Fruit fly (Drosophila melanogaster): ENCODE data around the gene CG42366.

- TF ChIP-seq EcR (GFP tag; optimal IDR thresholded peaks at IDR 0.05) (peak; percentile 10), CG8159 (tag; optimal IDR thresholded peaks at IDR 0.05) (peak; percentile 63), CG13204 (GFP tag; optimal IDR thresholded peaks at IDR 0.05) (peak; percentile 42), CG8301 (tag; optimal IDR thresholded peaks at IDR 0.05) (peak; percentile 63), CG10348 (GFP tag; IDR thresholded peaks at IDR 0.05) (no peak), Pif1A (GFP tag; optimal IDR thresholded peaks at IDR 0.05) (peak; percentile 82), CG15710 (tag; optimal IDR thresholded peaks at IDR 0.05) (peak; percentile 55), CG9948 (tag; optimal IDR thresholded peaks at IDR 0.05) (peak; percentile 58), fd96Ca (GFP tag; IDR thresholded peaks at IDR 0.05) (peak; percentile 43; the same call in 1 of the 3 replicates), CG17806 (tag; optimal IDR thresholded peaks at IDR 0.05) (peak; percentile 42)
Observed at dm6 chr2L:9918020-9918959, 6.7 kb upstream of the CG42366 start, which contains the start of the genes CG5885 and CG4598.

Measured in whole organism, pupa.